Fruit fly (Drosophila melanogaster) whole organism, larva: ENCODE measurements around the gene mor.

Source experiments
- noc ChIP-seq: fragments of 200-800 bp; sonication (Bioruptor generic); optimal IDR thresholded peaks from 3 replicates; lab custom pipeline; 2019; ENCODE audit warnings: missing biosample characterization, mild to moderate bottlenecking, missing genetic modification characterization, moderate library complexity

The mor gene

DNA sequence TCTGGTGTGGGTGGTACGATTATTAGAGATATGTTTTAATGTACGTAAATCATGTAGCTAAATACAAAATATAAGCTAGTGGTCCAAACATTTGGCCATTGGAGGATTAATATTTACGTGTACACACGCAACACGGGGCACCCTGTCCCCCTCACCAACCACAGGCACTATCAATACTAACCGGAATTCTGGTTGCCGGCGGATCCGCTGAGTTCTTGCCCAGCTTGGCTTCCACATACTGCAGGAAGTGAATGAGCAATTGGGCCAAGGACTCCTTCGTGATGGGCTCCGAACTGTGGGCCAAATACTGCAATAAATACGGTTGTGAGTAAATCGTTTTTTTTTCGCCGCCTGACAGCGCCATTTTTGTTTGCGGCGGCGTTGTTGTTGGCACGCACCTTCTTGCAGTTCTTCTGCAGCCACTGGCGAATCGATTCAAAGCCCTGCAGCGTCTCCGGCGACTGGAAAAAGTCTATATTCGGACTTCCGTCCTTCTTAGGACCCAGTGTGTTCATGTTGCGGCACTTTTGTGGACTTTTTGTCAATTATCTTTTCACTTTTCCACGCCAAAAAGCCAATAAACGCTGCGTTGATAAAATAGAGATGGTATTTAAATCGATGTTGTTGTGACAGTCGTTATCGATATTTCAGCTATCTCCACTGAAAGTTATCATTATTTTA is at the start of gene mor:
Gene mor (minus strand): TSS at position 616 of the 681 bp plus-strand sequence.
- TF ChIP-seq noc (tag; lab: Kevin White, UChicago): no peak

DNA sequence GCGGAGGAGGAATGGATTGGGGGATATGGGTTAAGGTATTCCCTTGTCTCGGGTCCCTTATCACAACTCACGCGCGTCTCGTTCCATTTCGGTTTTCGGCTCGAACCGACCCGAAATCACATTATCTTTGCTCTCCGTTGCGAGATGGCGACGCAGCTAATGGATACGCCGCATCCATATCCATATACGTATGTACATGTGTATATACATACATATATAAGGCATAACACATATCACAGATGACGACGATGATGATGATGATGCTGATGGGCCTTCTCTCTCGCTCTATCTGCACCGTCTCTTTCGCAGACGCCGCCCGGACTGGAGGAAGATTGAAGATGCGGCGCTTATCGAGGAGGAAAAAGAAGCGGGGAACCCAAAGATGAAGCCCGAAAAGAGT is 49.3 kb upstream of the mor start:
- TF ChIP-seq noc (tag; lab: Kevin White, UChicago): no peak

DNA sequence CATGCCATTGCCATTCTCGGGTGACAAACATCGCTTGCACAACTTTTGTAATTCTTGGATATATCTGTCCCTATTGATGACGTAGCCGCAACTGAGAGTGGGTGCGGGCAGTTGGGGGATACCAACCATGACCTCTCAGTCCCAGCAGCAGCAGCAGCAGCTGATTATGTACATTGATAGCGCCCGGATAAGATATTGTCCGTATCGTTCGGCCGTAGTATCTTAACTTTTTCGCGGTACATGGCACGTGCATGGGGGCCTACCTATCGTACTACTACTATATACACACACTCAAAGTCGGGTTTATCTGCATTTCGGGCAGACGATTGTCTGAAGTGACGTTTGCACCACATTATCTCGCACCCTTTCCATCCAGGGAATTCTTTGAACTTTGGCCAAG is 41.9 kb upstream of the mor start:
- no peak for TF ChIP-seq noc (tag; lab: Kevin White, UChicago)

DNA sequence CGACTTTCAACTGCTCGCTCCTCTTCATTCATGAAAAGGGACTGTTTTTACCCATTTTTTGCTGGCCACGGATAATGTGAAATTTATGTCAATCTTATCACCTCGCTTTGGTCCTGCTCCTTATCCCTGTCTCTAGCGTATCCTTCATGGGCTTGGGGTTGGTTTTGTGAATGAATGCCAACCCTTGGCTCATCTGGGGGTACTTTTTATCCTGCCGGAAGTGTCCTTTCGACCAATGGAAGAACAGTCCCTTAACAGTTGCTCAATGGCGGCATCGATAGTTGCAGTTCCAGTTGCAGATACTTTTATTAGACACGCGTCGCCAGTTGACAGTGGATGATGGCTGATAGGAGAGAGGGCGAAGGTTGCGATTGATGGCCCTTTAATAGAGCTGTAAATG is 40.9 kb upstream of the mor start:
- TF ChIP-seq noc (tag; lab: Kevin White, UChicago): no peak

DNA sequence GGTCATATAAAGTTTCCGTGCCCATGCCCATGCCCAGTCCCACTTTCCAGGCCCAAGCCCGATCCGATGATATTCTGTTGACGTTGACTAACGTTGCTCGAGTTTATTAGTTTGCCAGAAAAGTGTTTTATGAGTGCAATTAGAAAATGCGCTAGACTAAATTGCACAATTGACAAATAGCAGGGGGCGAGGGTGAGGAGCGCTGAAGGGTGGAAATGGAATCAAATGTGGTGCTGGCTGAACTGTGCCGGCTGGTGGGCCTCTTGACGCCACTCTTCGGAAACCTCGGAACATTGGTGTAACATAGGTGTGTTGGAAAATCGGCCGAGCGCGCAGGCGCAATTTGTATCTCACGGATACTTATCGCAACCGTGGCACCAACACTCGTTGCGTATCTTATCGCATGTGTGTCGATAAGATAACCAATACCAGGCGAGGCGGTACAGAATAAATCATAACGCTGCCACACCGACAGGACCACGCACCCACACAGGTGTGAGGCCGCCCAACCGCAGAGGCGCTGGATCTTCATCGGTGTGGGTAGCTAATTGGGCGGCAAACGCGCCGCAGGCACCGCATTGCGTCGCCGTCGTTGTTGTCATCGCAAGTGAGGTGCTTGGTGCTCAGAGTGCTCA is 39.1 kb upstream of the mor start:
- TF ChIP-seq noc (tag; lab: Kevin White, UChicago): peak; percentile 54

DNA sequence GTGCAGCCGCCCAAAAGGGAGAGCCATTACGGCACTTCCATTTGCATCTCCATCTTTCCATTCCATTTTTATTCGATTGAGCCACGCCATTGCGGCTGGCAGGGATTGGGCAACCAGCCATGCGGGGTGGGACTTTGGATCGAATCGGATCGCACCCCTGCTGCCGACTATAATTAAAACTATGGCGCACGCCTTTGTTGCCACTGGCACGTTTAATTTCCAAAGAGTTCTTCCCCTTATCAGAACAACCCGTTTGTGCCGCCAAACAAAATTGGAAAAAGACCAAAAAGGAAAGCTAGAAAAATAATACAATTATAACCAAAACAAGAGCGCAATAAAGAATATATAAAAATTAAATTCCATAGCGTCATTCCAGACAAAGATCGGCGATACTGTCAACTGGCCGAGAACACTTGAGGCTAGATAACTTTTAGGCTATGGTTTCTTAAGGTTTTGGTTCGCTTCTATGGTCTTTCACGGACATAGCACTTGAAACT is 37.3 kb upstream of the mor start:
- TF ChIP-seq noc (tag; lab: Kevin White, UChicago): no peak

DNA sequence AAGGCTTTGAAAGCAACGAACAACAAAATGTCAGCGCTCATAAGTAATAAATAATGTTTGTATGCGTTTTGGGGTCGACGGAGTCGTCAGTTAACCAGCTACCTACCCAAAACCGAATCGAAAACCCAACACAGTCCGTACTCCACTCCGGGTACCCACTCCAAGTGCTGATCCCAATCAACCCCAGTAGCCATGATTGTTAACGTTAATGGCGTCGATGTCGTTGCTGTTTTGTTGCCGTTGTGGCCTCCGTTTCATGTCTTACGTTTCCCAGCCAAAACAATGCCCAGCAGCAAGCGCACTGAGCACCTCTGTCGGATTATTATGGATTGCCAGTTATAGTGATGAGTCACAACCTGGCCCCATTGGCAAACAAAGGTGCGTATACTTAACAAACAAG is 36.3 kb upstream of the mor start, which contains the start of gene GATAe:
Gene GATAe (plus strand): TSS at position 76 of the 400 bp plus-strand sequence.
- TF ChIP-seq noc (tag; lab: Kevin White, UChicago): no peak

DNA sequence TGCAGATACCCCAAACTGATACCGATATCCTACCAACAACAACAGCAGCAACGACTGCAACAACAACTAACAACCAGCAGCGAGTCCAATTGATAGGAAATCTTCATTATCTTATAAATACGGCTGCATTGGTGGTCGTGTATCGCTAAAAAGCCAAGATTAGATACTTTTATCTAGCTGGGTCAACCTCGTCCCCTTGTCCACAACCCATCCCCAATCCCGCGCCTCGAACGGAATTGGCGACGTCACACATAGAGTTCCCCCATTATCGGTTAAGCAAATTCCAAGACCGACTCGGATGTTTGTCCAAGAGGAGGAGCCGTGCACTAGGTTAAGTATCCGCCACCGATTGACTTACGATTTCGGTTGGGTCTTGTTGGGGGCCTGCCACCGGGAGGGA is 35.6 kb upstream of the mor start:
- no peak for TF ChIP-seq noc (tag; lab: Kevin White, UChicago)

DNA sequence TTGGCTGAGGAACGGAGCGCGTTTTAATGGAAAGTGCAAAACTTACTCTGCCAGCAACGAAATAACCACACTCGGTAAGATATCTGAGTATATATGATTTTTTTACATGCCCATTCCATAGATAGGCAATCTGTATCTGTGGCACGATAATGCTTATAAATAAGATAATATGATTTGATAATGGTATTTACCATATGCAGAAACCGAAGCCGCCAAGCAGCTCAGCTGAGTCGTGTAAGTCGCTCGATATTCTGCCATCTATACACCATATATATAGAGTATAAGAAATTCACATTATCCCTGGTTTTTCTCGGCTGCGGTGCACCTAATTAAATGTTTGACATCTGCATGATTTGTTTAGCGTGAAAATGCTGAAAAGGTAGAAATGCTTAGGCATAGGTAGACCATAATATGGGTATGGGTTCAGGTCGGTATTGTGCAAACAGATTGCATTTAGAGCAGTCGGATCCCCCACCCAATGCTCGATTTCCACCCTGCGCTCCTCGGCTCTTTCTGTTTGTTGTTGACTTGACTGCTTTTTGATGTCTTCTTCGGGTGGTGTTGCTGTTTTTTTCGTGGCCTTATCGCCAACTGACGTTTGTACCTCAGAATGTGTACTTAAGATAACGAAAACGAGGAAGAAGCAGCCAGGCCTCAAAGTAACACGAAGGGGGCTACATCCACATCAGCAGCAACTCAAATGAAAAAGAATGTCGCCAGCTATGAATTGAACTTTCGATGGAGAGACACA is 34.3 kb upstream of the mor start:
- TF ChIP-seq noc (tag; lab: Kevin White, UChicago): peak; percentile 2

DNA sequence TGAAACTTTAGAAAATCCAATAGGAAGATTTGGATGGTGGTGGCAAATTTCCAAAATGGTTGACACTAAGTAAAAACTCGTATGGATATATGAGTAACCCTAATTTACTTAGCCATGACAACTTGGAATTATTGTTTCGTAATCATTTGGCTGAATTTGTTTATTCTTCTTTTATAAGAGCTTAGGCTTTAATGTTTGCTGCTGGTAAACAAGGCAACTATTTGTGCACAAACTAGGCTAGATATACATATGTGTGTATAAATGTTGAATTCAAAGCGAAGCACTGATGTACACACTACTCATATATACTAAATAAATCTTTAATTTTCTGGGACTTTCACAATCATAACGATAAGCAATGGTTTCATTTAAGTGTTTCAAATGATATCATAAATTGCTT is 33.2 kb upstream of the mor start:
- no peak for TF ChIP-seq noc (tag; lab: Kevin White, UChicago)

DNA sequence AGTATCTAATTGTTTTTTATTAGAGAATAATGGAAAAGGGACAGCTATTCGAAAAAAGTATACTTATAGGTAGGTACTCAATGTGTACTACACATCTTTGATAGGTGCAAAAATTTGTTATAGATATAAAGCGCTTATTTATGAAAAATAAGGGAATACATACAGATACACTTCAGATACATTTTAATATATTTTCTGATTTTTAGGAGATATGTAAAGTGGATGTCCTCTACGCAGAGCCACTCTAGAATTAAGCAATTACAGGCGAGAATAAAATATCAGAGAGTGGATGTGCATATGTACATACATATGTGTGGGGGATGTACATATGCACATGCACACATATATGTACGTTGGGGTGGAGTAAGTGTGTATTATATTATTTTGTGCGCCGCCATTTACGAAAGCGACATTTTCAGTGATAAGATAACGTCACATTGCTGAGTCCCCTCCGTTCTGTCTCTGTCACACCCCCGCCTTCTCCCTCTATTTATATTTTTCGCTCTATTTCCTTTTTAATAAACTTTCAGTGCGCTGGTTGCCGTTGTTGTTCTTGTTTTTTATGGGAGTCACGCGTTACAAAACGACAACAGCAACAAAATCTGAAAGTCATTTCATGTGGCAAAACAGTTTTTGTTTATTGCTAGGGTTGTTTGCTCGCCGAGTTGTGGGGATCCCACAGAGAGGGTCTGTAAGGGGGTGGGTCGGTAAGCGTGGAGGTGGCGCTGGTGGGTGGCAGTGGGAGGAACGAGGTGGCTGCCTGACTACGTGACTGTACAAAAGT is 32.2 kb upstream of the mor start:
- peak; percentile 86 for TF ChIP-seq noc (tag; lab: Kevin White, UChicago)

DNA sequence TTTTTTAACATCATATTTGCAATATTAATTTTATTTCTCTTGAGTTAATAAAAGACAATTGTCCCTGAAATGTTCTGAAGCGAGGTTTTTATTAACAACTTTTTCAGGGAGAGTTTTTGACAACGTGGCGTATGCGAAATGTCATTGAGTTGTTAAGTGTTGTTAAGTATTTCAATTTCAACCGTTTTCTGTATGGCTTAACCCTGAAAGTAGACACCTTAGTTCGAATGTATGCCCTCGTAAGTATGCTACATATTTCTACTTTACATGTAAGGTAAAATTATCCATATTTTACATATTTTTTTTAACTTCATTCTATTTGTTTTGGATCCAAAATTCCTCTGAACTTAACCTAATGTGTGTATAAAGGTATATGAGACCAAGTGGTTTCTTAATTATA is 31.3 kb upstream of the mor start:
- TF ChIP-seq noc (tag; lab: Kevin White, UChicago): no peak

DNA sequence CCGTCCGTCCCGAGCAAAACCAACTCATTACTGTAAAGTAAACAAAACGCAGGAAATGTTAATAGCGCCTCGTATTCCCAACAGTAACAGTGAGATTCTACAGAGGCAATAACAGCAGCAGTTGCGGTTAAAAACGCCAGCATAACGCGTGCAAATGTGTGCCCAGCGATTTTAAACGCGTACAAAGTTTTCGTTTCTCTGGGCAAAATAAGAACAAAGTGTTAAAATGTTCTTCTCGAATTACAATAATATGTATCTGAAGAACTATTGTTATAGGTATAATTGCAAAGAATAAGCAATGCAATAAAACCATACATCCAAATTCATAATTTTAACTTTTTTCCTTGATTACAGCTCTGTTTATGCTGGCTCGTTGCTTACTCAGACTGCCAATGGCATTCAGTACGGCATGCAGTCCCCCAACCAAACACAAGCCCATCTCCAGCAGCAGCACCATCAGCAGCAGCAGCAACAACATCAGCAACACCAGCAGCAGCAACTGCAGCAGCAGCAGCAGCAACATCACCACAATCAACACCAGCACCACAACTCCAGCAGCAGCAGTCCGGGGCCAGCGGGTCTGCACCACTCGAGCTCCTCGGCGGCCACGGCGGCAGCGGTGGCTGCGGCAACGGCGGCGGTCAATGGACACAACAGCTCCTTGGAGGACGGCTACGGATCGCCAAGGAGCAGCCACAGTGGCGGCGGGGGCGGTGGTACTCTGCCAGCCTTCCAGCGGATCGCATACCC is 26.4 kb upstream of the mor start:
- no peak for TF ChIP-seq noc (tag; lab: Kevin White, UChicago)

DNA sequence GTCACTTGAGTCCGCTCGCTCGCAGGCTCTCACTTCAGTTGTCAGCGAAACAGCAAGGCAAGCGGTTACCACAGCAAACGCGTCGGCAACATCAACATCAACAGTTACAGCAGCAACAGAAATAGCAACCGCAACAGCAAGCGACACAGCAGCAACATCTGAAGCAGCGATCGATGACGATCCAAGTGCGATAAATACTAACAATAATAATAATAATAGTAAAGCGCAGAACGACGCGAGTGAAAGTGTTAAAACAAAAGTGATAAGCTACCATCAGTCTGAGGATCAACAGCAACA is 21.8 kb upstream of the mor start:
- TF ChIP-seq noc (tag; lab: Kevin White, UChicago): no peak
